Worm (Caenorhabditis elegans) whole organism, L2 larva: ENCODE results near the gene ztf-30.

Experiments used
- C34F6.9 ChIP-seq: fragments of 150-350 bp; optimal IDR thresholded peaks from 2 replicates; lab custom pipeline; 2014; ENCODE audit warnings: missing biosample characterization, missing genetic modification characterization
- F13H6.1 ChIP-seq: sonication (generic microtip); optimal IDR thresholded peaks from 2 replicates; lab custom pipeline; 2016; ENCODE audit warnings: missing genetic modification characterization, missing compliant biosample characterization
- Y55F3AM.14 ChIP-seq: fragments of 200-800 bp; sonication (Bioruptor generic); optimal IDR thresholded peaks from 2 replicates; lab custom pipeline; 2018; ENCODE audit warnings: mild to moderate bottlenecking, missing genetic modification characterization, missing compliant biosample characterization
- ZK546.5 ChIP-seq: sonication (generic microtip); optimal IDR thresholded peaks from 2 replicates; lab custom pipeline; 2017; ENCODE audit warnings: missing biosample characterization, missing genetic modification characterization
- alr-1 ChIP-seq: fragments of 150-350 bp; optimal IDR thresholded peaks from 2 replicates; lab custom pipeline; 2014; ENCODE audit warnings: missing biosample characterization, missing genetic modification characterization
- aly-2 ChIP-seq: fragments of 150-350 bp; optimal IDR thresholded peaks from 2 replicates; lab custom pipeline; 2014; ENCODE audit warnings: missing biosample characterization, missing genetic modification characterization
- ama-1 ChIP-seq: fragments of 150-350 bp; optimal IDR thresholded peaks from 2 replicates; lab custom pipeline; 2018; ENCODE audit warnings: inconsistent platforms
- ceh-82 ChIP-seq: fragments of 150-350 bp; optimal IDR thresholded peaks from 2 replicates; lab custom pipeline; 2014; ENCODE audit warnings: missing biosample characterization, missing genetic modification characterization
- crh-2 ChIP-seq: sonication (generic microtip); optimal IDR thresholded peaks from 2 replicates; lab custom pipeline; 2017; ENCODE audit warnings: missing biosample characterization, missing genetic modification characterization
- dmd-4 ChIP-seq: sonication (generic microtip); optimal IDR thresholded peaks from 2 replicates; lab custom pipeline; 2017; ENCODE audit warnings: missing biosample characterization, missing genetic modification characterization
- egl-27 ChIP-seq: sonication (generic microtip); optimal IDR thresholded peaks from 3 replicates; lab custom pipeline; 2017; ENCODE audit warnings: missing biosample characterization, missing genetic modification reagents, missing genetic modification characterization
- elt-1 ChIP-seq: fragments of 150-350 bp; optimal IDR thresholded peaks from 2 replicates; lab custom pipeline; 2014; ENCODE audit warnings: missing biosample characterization, missing genetic modification characterization
- elt-3 ChIP-seq: sonication (generic microtip); optimal IDR thresholded peaks from 2 replicates; lab custom pipeline; 2017; ENCODE audit warnings: missing biosample characterization, missing genetic modification characterization
- fos-1 ChIP-seq: fragments of 150-350 bp; optimal IDR thresholded peaks from 2 replicates; lab custom pipeline; 2014; ENCODE audit warnings: missing biosample characterization, missing genetic modification characterization
- gmeb-1 ChIP-seq: fragments of 150-350 bp; optimal IDR thresholded peaks from 2 replicates; lab custom pipeline; 2014; ENCODE audit warnings: missing biosample characterization, missing genetic modification characterization
- lin-13 ChIP-seq: fragments of 150-350 bp; optimal IDR thresholded peaks from 2 replicates; lab custom pipeline; 2014; ENCODE audit warnings: missing biosample characterization, missing genetic modification reagents, missing genetic modification characterization
- lin-39 ChIP-seq: fragments of 150-350 bp; optimal IDR thresholded peaks from 2 replicates; lab custom pipeline; 2014; ENCODE audit warnings: missing biosample characterization, missing genetic modification reagents, missing genetic modification characterization
- lsy-2 ChIP-seq, 2 experiments: fragments of 150-350 bp in 1 of 2; sonication (generic microtip) in 1 of 2; optimal IDR thresholded peaks; 2 replicates each; lab custom pipeline; 2014 to 2017; ENCODE audit warnings: missing biosample characterization in 2 of 2, missing genetic modification characterization in 2 of 2
- nhr-10 ChIP-seq: sonication (generic microtip); optimal IDR thresholded peaks from 2 replicates; lab custom pipeline; 2017; ENCODE audit warnings: missing biosample characterization, missing genetic modification characterization
- nhr-11 ChIP-seq: fragments of 150-350 bp; optimal IDR thresholded peaks from 2 replicates; lab custom pipeline; 2014; ENCODE audit warnings: missing biosample characterization, missing genetic modification characterization
- nhr-12 ChIP-seq: fragments of 150-350 bp; optimal IDR thresholded peaks from 2 replicates; lab custom pipeline; 2014; ENCODE audit warnings: missing biosample characterization, missing genetic modification characterization
- nhr-129 ChIP-seq: fragments of 150-350 bp; optimal IDR thresholded peaks from 2 replicates; lab custom pipeline; 2014; ENCODE audit warnings: missing biosample characterization, missing genetic modification characterization
- nhr-237 ChIP-seq: fragments of 150-350 bp; optimal IDR thresholded peaks from 2 replicates; lab custom pipeline; 2014; ENCODE audit warnings: missing biosample characterization, missing genetic modification characterization
- nhr-25 ChIP-seq: fragments of 150-350 bp; sonication (generic microtip); optimal IDR thresholded peaks from 3 replicates; lab custom pipeline; 2014; ENCODE audit warnings: missing biosample characterization, missing genetic modification characterization
- nhr-6 ChIP-seq: fragments of 150-350 bp; optimal IDR thresholded peaks from 2 replicates; lab custom pipeline; 2014; ENCODE audit warnings: missing biosample characterization, missing genetic modification characterization
- nhr-77 ChIP-seq: fragments of 150-350 bp; optimal IDR thresholded peaks from 2 replicates; lab custom pipeline; 2014; ENCODE audit warnings: missing biosample characterization, missing genetic modification characterization
- peb-1 ChIP-seq: fragments of 150-350 bp; optimal IDR thresholded peaks from 2 replicates; lab custom pipeline; 2014; ENCODE audit warnings: missing biosample characterization, missing genetic modification characterization
- skn-1 ChIP-seq: sonication (generic microtip); optimal IDR thresholded peaks from 2 replicates; lab custom pipeline; 2017; ENCODE audit warnings: missing biosample characterization, missing genetic modification characterization
- sma-3 ChIP-seq: sonication (generic microtip); optimal IDR thresholded peaks from 2 replicates; lab custom pipeline; 2016; ENCODE audit warnings: missing genetic modification reagents, missing genetic modification characterization, missing compliant biosample characterization
- sma-9 ChIP-seq, 2 experiments: fragments of 150-350 bp in 1 of 2; sonication (generic microtip) in 1 of 2; optimal IDR thresholded peaks; 2 replicates each; lab custom pipeline; 2014 to 2016; ENCODE audit warnings: missing genetic modification characterization in 2 of 2, mild to moderate bottlenecking in 1 of 2, missing biosample characterization in 1 of 2, missing compliant biosample characterization in 1 of 2, missing genetic modification reagents in 1 of 2, moderate library complexity in 1 of 2
- snpc-4 ChIP-seq: fragments of 150-350 bp; optimal IDR thresholded peaks from 2 replicates; lab custom pipeline; 2014; ENCODE audit warnings: missing biosample characterization, missing genetic modification characterization
- unc-55 ChIP-seq: fragments of 150-350 bp; sonication (generic microtip); optimal IDR thresholded peaks from 3 replicates; lab custom pipeline; 2014; ENCODE audit warnings: missing biosample characterization, missing genetic modification reagents, missing genetic modification characterization
- unc-62 ChIP-seq: fragments of 150-350 bp; optimal IDR thresholded peaks from 2 replicates; lab custom pipeline; 2014; ENCODE audit warnings: missing biosample characterization, missing genetic modification reagents, missing genetic modification characterization
- zag-1 ChIP-seq: fragments of 150-350 bp; optimal IDR thresholded peaks from 2 replicates; lab custom pipeline; 2014; ENCODE audit warnings: missing biosample characterization, missing genetic modification characterization
- ztf-1 ChIP-seq: fragments of 200-800 bp; sonication (Bioruptor generic); conservative IDR thresholded peaks from 2 replicates; pipeline ENCODE4 v1.3.6; 2022; ENCODE audit warnings: missing genetic modification characterization, missing compliant biosample characterization
- ztf-4 ChIP-seq: fragments of 150-350 bp; optimal IDR thresholded peaks from 2 replicates; lab custom pipeline; 2014; ENCODE audit warnings: missing biosample characterization, missing genetic modification characterization

ztf-30 gene

ce11 chrIII:8598961-8599360 is 1.3 kb upstream of the ztf-30 start (continued):
- no peak for TF ChIP-seq nhr-6 (tag; lab: Kevin White, UChicago)
- no peak for TF ChIP-seq ztf-1
- TF ChIP-seq peb-1, result no peak
- TF ChIP-seq unc-55 (GFP tag; lab: Kevin White, UChicago), result no peak
- TF ChIP-seq ama-1, result no peak
- TF ChIP-seq, all 48 proteins: peak for 6

DNA sequence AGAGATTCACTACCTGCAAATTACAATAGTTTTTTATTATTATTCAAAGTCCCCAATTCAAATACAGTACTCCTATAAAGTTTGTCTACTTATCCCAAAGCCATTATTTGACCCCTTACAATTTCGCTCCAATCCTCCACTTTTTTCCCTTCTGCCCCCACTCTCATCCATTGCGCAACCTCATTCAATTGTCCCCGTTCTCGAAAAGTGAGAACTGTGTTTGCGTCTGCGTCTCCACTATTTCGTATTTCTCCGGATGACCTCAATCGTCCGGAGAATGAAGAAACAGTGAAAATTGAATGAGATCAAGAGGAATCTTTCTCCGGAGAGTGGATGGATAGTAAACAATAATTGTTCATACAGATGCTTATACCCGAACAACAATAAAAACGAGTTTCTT is 978 bp downstream of the ztf-30 start:
- TF ChIP-seq Y55F3AM.14 (GFP tag; lab: Kevin White, UChicago) (no peak), nhr-12 (tag; lab: Kevin White, UChicago) (no peak), unc-62 (GFP tag; lab: Kevin White, UChicago) (no peak), lin-13 (no peak), F13H6.1 (tag; lab: Kevin White, UChicago) (no peak), nhr-77 (tag; lab: Kevin White, UChicago) (no peak), gmeb-1 (tag; lab: Kevin White, UChicago) (no peak), alr-1 (tag; lab: Kevin White, UChicago) (no peak), lsy-2 (tag; optimal IDR thresholded peaks at IDR 0.05; lab: Kevin White, UChicago) (no peak), ztf-4 (tag; lab: Kevin White, UChicago) (no peak), ZK546.5 (no peak), nhr-11 (tag; lab: Kevin White, UChicago) (no peak), dmd-4 (tag; lab: Kevin White, UChicago) (no peak)
- TF ChIP-seq, all 48 proteins: peak for 0

- TF ChIP-seq Y55F3AM.14 (GFP tag; lab: Kevin White, UChicago) (no peak), fos-1 (tag; lab: Kevin White, UChicago) (peak; percentile 90), nhr-12 (tag; lab: Kevin White, UChicago) (no peak), sma-9 (GFP tag; optimal IDR thresholded peaks at IDR 0.05; lab: Kevin White, UChicago) (peak; percentile 55), sma-9 (tag; optimal IDR thresholded peaks at IDR 0.05; lab: Kevin White, UChicago) (no peak), crh-2 (peak; percentile 1)
- TF ChIP-seq, all 48 proteins: peak for 3
These were observed 3.6 kb downstream of the ztf-30 start for ce11 chrIII:8594088-8594487.

ce11 chrIII:8593620-8594019 is 4.0 kb downstream of the ztf-30 start, which contains the start of gene C06E1.7:
Gene C06E1.7 (minus strand): TSS chrIII:8593720.
- TF ChIP-seq aly-2 (tag; lab: Kevin White, UChicago) (no peak), snpc-4 (tag; lab: Kevin White, UChicago) (no peak), elt-1 (tag; lab: Kevin White, UChicago) (no peak), ama-1 (no peak), egl-27 (no peak), nhr-25 (tag; lab: Kevin White, UChicago) (no peak), elt-3 (no peak), nhr-129 (tag; lab: Kevin White, UChicago) (no peak), nhr-10 (tag; lab: Kevin White, UChicago) (no peak), fos-1 (tag; lab: Kevin White, UChicago) (no peak), ceh-82 (no peak)

ce11 chrIII:8590882-8591281 is 6.8 kb downstream of the ztf-30 start, which contains the start of gene fipr-16:
Gene fipr-16 (minus strand): TSS chrIII:8590982.
- TF ChIP-seq sma-3 (GFP tag; lab: Kevin White, UChicago) (no peak), nhr-12 (tag; lab: Kevin White, UChicago) (no peak), elt-3 (no peak), ztf-4 (tag; lab: Kevin White, UChicago) (no peak)

DNA sequence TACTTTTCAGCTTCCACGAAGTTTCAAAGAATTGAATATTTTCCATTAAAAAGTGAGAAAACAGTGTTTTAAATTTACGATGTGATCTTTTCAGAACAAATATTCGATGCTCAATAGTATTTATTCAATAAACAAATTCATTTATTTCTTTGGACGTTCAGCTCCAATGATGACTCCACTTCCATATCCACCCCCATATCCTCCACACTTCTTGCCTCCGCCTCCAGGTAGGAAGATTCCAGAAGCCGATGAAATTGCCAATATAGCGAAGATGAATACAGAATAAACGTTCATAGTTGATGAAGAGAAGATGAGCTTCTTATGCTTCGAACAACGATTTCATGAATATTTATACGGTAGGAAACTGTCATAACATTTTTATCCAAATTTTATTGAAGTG is 8.5 kb downstream of the ztf-30 start, which contains the start of gene fip-3:
TSS of gene fip-3 (minus strand) at position 294 of the 400 bp plus-strand sequence.
- TF ChIP-seq nhr-237 (tag; lab: Kevin White, UChicago) (no peak), elt-3 (no peak), lsy-2 (tag; optimal IDR thresholded peaks at IDR 0.05; lab: Kevin White, UChicago) (no peak), egl-27 (no peak), lin-39 (tag; lab: Kevin White, UChicago) (no peak), skn-1 (tag; lab: Kevin White, UChicago) (no peak), C34F6.9 (tag; lab: Kevin White, UChicago) (no peak), zag-1 (tag; lab: Kevin White, UChicago) (no peak)
